Fruit fly (Drosophila melanogaster): ENCODE data around the gene CG4198.

The CG4198 gene

dm6 chrX:5308963-5309362, 4.1 kb upstream of the CG4198 start, which contains the start of the genes Cdk7 and snf (continued):
- TF ChIP-seq GATAe (GFP tag; conservative IDR thresholded peaks at IDR 0.05) (no peak), nau (GFP tag; optimal IDR thresholded peaks at IDR 0.05) (no peak), wek (GFP tag; optimal IDR thresholded peaks at IDR 0.05) (no peak), CG10979 (tag; optimal IDR thresholded peaks at IDR 0.05) (peak; percentile 25), fd64A (GFP tag; optimal IDR thresholded peaks at IDR 0.05) (no peak), oc (tag; optimal IDR thresholded peaks at IDR 0.05) (no peak), twi (tag; optimal IDR thresholded peaks at IDR 0.05) (no peak), CG8944 (GFP tag; optimal IDR thresholded peaks at IDR 0.05) (peak; percentile 45), gcm2 (GFP tag; optimal IDR thresholded peaks at IDR 0.05) (no peak), pfk (GFP tag; optimal IDR thresholded peaks at IDR 0.05) (no peak), Jarid2 (GFP tag; optimal IDR thresholded peaks at IDR 0.05) (no peak), CG12155 (GFP tag; optimal IDR thresholded peaks at IDR 0.05) (peak; percentile 22), cad (GFP tag; optimal IDR thresholded peaks at IDR 0.05) (no peak), CG30020 (tag; optimal IDR thresholded peaks at IDR 0.05) (peak; percentile 57), slbo (GFP tag; IDR thresholded peaks at IDR 0.05) (peak; percentile 47; the same call in 1 of the 2 replicates), CG4282 (GFP tag; optimal IDR thresholded peaks at IDR 0.05) (peak; percentile 8), CG11085 (GFP tag; IDR thresholded peaks at IDR 0.05) (no peak), ranshi (GFP tag; IDR thresholded peaks at IDR 0.05) (no peak), Med (GFP tag) (peak; percentile 93), CG16815 (GFP tag; optimal IDR thresholded peaks at IDR 0.05) (no peak), CG14441 (GFP tag; IDR thresholded peaks at IDR 0.05) (0 out of 2 replicates have a peak, but pooled peaks have one; percentile 10), Bteb2 (GFP tag; optimal IDR thresholded peaks at IDR 0.05) (peak; percentile 42), CG9876 (GFP tag; optimal IDR thresholded peaks at IDR 0.05) (peak; percentile 40), CG7372 (GFP tag; IDR thresholded peaks at IDR 0.05) (no peak), CG5180 (GFP tag; optimal IDR thresholded peaks at IDR 0.05) (no peak), CG4707 (GFP tag; optimal IDR thresholded peaks at IDR 0.05) (no peak), slp2 (GFP tag; optimal IDR thresholded peaks at IDR 0.05) (peak; percentile 11), CG2889 (GFP tag; IDR thresholded peaks at IDR 0.05) (no peak), tll (GFP tag; optimal IDR thresholded peaks at IDR 0.05) (no peak), CG15011 (GFP tag; optimal IDR thresholded peaks at IDR 0.05) (no peak), Usf (GFP tag; optimal IDR thresholded peaks at IDR 0.05) (no peak), grau (tag; optimal IDR thresholded peaks at IDR 0.05) (peak; percentile 33), CG6175 (GFP tag; IDR thresholded peaks at IDR 0.05) (no peak), Antp (GFP tag; optimal IDR thresholded peaks at IDR 0.05) (peak; percentile 64), CG16813 (GFP tag; IDR thresholded peaks at IDR 0.05; ENCODE audit: partially characterized antibody) (peak; percentile 88), phol (tag; optimal IDR thresholded peaks at IDR 0.05) (peak; percentile 60), HLH54F (GFP tag; optimal IDR thresholded peaks at IDR 0.05) (peak; percentile 47), CG2712 (tag; optimal IDR thresholded peaks at IDR 0.05) (no peak), hbn (GFP tag; IDR thresholded peaks at IDR 0.05; ENCODE audit: partially characterized antibody) (peak; percentile 70), eyg (GFP tag; optimal IDR thresholded peaks at IDR 0.05) (no peak), CG10565 (GFP tag; optimal IDR thresholded peaks at IDR 0.05) (no peak), CG4617 (GFP tag; optimal IDR thresholded peaks at IDR 0.05; ENCODE audit: borderline replicate concordance) (peak; percentile 45), CG10654 (GFP tag; optimal IDR thresholded peaks at IDR 0.05) (peak; percentile 21), ftz-f1 (GFP tag; optimal IDR thresholded peaks at IDR 0.05) (peak; percentile 25), vfl (GFP tag; optimal IDR thresholded peaks at IDR 0.05) (peak; percentile 35), ERR (GFP tag; optimal IDR thresholded peaks at IDR 0.05) (peak; percentile 11), gfzf (GFP tag; optimal IDR thresholded peaks at IDR 0.05) (peak; percentile 57), CG2116 (GFP tag; optimal IDR thresholded peaks at IDR 0.05) (peak; percentile 88), pnt (GFP tag; optimal IDR thresholded peaks at IDR 0.05) (no peak), insv (GFP tag; optimal IDR thresholded peaks at IDR 0.05) (no peak), CG10147 (GFP tag; optimal IDR thresholded peaks at IDR 0.05) (no peak)
